Fruit fly (Drosophila melanogaster): Measurements from ENCODE around the gene CG43450.

DNA sequence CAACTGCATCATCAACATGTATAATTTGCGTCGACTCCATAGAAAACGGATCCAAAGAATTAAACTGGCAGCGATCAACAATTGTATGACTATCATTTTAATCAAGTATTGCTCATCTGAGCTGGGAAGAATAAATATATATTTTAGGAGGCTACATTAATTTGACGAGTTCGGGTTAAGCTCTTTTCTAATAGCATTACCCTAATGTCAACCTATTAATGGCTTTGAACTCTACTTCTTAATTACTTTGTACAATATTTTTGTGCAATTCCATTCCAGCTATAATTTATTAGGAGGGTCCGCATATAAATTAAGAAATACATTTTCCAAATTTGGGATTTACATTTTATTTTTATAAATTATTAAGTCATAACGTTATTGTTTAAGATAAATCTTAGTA, 41.7 kb downstream of the CG43450 start, which contains the start of gene Cyp313a2:
- TF ChIP-seq jim (GFP tag; optimal IDR thresholded peaks at IDR 0.05) (no peak), usp (GFP tag; optimal IDR thresholded peaks at IDR 0.05) (no peak), Hnf4 (GFP tag; optimal IDR thresholded peaks at IDR 0.05) (no peak), Dfd (GFP tag; optimal IDR thresholded peaks at IDR 0.05) (no peak), Dif (GFP tag; optimal IDR thresholded peaks at IDR 0.05; ENCODE audit: partially characterized antibody) (no peak), psq (GFP tag; optimal IDR thresholded peaks at IDR 0.05) (no peak), Rel (GFP tag; optimal IDR thresholded peaks at IDR 0.05) (no peak), Rel (tag; optimal IDR thresholded peaks at IDR 0.05) (no peak), Myc (optimal IDR thresholded peaks at IDR 0.05) (no peak)

Measured in whole organism, wandering third instar larva.